Worm (Caenorhabditis elegans): ENCODE measurements around the gene str-99.

DNA sequence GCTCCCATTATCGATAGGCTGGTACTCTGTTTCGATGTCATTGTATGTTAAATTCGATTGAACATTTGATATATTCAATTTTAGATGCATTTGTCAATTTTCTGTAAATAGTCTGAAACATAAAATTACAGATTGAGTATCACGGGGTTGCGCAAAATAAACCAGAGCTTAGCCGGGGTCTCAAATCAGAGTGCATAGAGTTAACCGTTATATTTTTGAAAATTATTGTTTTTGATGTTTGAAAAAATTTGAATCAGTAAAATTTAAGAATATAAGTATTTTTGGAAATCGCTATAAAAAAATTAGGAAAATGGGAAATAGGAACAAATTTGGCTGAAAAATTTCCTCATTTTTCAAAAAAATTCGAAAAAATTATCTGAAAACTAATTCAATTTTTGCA lies 1.3 kb upstream of the str-99 start, which contains the start of gene F10A3.17:
- TF ChIP-seq Y56A3A.18 (GFP tag; IDR thresholded peaks at IDR 0.05) (no peak), hsf-1 (GFP tag; IDR thresholded peaks at IDR 0.05) (no peak), lin-35 (GFP tag; optimal IDR thresholded peaks at IDR 0.05) (no peak)

All from whole organism, young adult.